Worm (Caenorhabditis elegans) whole organism, L4 larva: Measurements from ENCODE around the gene F45E1.2.

Experiments used
- ceh-28 ChIP-seq: fragments of 150-350 bp; optimal IDR thresholded peaks from 2 replicates; lab custom pipeline; 2014; ENCODE audit warnings: missing biosample characterization, missing genetic modification reagents, missing genetic modification characterization
- dmd-6 ChIP-seq: fragments of 200-800 bp; sonication (Bioruptor generic); IDR thresholded peaks from 2 replicates; pipeline ENCODE4 v1.3.6; 2022; ENCODE audit warnings: missing genetic modification reagents, missing genetic modification characterization, missing compliant biosample characterization
- dmd-8 ChIP-seq: fragments of 200-800 bp; sonication (Bioruptor generic); IDR thresholded peaks from 2 replicates; pipeline ENCODE4 v1.3.6; 2022; ENCODE audit warnings: missing genetic modification characterization, missing compliant biosample characterization
- mdl-1 ChIP-seq, 2 experiments: fragments of 150-350 bp in 1 of 2; sonication (generic microtip) in 1 of 2; optimal IDR thresholded peaks; 2 replicates each; lab custom pipeline; 2014 to 2017; ENCODE audit warnings: missing biosample characterization in 2 of 2, missing genetic modification characterization in 2 of 2
- mxl-2 ChIP-seq: fragments of 200-800 bp; sonication (Bioruptor generic); conservative IDR thresholded peaks from 2 replicates; pipeline ENCODE4 v1.3.6; 2022; ENCODE audit warnings: missing genetic modification reagents, missing genetic modification characterization, missing compliant biosample characterization
- nhr-11 ChIP-seq: fragments of 150-350 bp; optimal IDR thresholded peaks from 2 replicates; lab custom pipeline; 2014; ENCODE audit warnings: missing biosample characterization, missing genetic modification characterization
- unc-62 ChIP-seq, 3 experiments: fragments of 150-350 bp in 1 of 3; sonication (generic microtip); optimal IDR thresholded peaks in 2 of 3; peaks in 1 of 3; 1 replicate in 1 of 3; 2 replicates in 2 of 3; lab custom pipeline; 2014 to 2017; ENCODE audit warnings: missing biosample characterization in 3 of 3, missing genetic modification characterization in 3 of 3, missing genetic modification reagents in 3 of 3, missing genotype in 1 of 3
- zfp-3 ChIP-seq: fragments of 200-800 bp; sonication (Bioruptor generic); conservative IDR thresholded peaks from 2 replicates; pipeline ENCODE4 v1.3.6; 2022; ENCODE audit warnings: missing genetic modification reagents, missing genetic modification characterization, missing compliant biosample characterization
- zip-2 ChIP-seq: fragments of 150-350 bp; optimal IDR thresholded peaks from 2 replicates; lab custom pipeline; 2014; ENCODE audit warnings: missing biosample characterization, missing genetic modification characterization

ce11 chrX:7989155-7989554, 14.4 kb upstream of the F45E1.2 start:
- no peak for TF ChIP-seq unc-62 (GFP tag; optimal IDR thresholded peaks at IDR 0.05 in 1 of 2; lab: Kevin White, UChicago)
- no peak for TF ChIP-seq unc-62 (tag; optimal IDR thresholded peaks at IDR 0.05; lab: Kevin White, UChicago)
- no peak for TF ChIP-seq mxl-2 (GFP tag; lab: Robert Waterston, UW)
- no peak for TF ChIP-seq mdl-1 (tag; optimal IDR thresholded peaks at IDR 0.05; lab: Kevin White, UChicago)
- TF ChIP-seq dmd-6: 0 out of 2 replicates have a peak, but pooled peaks have one; percentile 10
- TF ChIP-seq zfp-3 (GFP tag; lab: Robert Waterston, UW): no peak
- TF ChIP-seq zip-2 (tag; lab: Kevin White, UChicago): no peak
- TF ChIP-seq ceh-28 (tag; lab: Kevin White, UChicago): no peak
- no peak for TF ChIP-seq nhr-11 (tag; lab: Kevin White, UChicago)
- TF ChIP-seq dmd-8: no peak
